Worm (Caenorhabditis elegans): ENCODE data around the gene T12A2.21.

DNA sequence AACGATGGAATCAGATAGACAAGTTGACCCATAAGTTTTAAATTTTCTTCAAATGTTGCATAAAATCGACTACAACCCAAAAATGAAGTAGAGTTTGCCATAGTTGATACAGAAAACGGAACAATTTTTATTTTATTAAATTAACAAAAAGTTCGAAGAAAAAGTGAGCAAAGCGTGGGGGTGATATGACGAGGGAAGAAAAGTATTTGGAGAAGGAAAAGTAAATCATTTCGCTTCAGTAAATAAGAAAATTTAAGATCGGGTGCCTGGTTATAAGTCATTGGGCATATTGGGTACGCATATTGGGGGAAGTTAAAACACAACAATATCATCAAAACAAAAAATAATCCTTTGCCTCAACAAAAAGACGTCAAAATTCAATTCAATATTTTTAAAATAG, 29.4 kb upstream of the T12A2.21 start, which contains the start of gene srg-6:
- TF ChIP-seq mep-1 (tag; optimal IDR thresholded peaks at IDR 0.05) (no peak), pha-4 (tag; optimal IDR thresholded peaks at IDR 0.05) (no peak), lin-13 (tag; optimal IDR thresholded peaks at IDR 0.05) (no peak), snpc-4 (tag; optimal IDR thresholded peaks at IDR 0.05) (no peak), unc-62 (GFP tag; optimal IDR thresholded peaks at IDR 0.05) (no peak), hlh-1 (tag; optimal IDR thresholded peaks at IDR 0.05) (no peak), bed-3 (GFP tag; optimal IDR thresholded peaks at IDR 0.05) (no peak), ceh-43 (GFP tag; optimal IDR thresholded peaks at IDR 0.05) (no peak), nhr-76 (tag; optimal IDR thresholded peaks at IDR 0.05) (no peak), unc-39 (tag; optimal IDR thresholded peaks at IDR 0.05) (no peak), lsy-2 (tag; optimal IDR thresholded peaks at IDR 0.05) (no peak), nhr-2 (tag; optimal IDR thresholded peaks at IDR 0.05) (no peak), drap-1 (GFP tag; optimal IDR thresholded peaks at IDR 0.05) (no peak)
